Fruit fly (Drosophila melanogaster) whole organism, embryonic: ENCODE measurements around the gene Mvd.
A peak's percentile ranks its signal among the peaks of the same experiment; 100 is the strongest.

Experiments used
- Atf-2 ChIP-seq: fragments of 200-800 bp; sonication (Bioruptor generic); optimal IDR thresholded peaks from 2 replicates; lab custom pipeline; 2016; ENCODE audit warnings: missing biosample characterization, missing genetic modification characterization
- Atf3 ChIP-seq: fragments of 200-800 bp; sonication (Bioruptor generic); optimal IDR thresholded peaks from 3 replicates; lab custom pipeline; 2016; ENCODE audit warnings: missing biosample characterization, missing genetic modification characterization
- CG12236 ChIP-seq: fragments of 200-800 bp; sonication (Bioruptor generic); optimal IDR thresholded peaks from 2 replicates; lab custom pipeline; 2016; ENCODE audit warnings: missing biosample characterization, missing genetic modification characterization
- CG12744 ChIP-seq: fragments of 200-800 bp; sonication (Bioruptor generic); optimal IDR thresholded peaks from 2 replicates; lab custom pipeline; 2016; ENCODE audit warnings: missing biosample characterization, missing genetic modification characterization
- CG13424 ChIP-seq: fragments of 200-800 bp; sonication (Bioruptor generic); optimal IDR thresholded peaks from 2 replicates; lab custom pipeline; 2019; ENCODE audit warnings: missing biosample characterization, mild to moderate bottlenecking, missing genetic modification characterization, moderate library complexity
- CG14014 ChIP-seq: fragments of 200-800 bp; sonication (Bioruptor generic); IDR thresholded peaks from 2 replicates; pipeline ENCODE4 v1.3.6; 2022; ENCODE audit warnings: missing biosample characterization, missing genetic modification characterization
- CG14667 ChIP-seq: fragments of 200-800 bp; sonication (Bioruptor generic); IDR thresholded peaks from 2 replicates; pipeline ENCODE4 v1.3.6; 2022; ENCODE audit warnings: missing biosample characterization, missing genetic modification characterization
- CG15514 ChIP-seq: fragments of 200-800 bp; sonication (Bioruptor generic); optimal IDR thresholded peaks from 3 replicates; lab custom pipeline; 2017; ENCODE audit warnings: missing biosample characterization, missing genetic modification characterization, mild to moderate bottlenecking, moderate library complexity, missing genetic modification reagents
- CG1647 ChIP-seq: fragments of 200-800 bp; sonication (Bioruptor generic); optimal IDR thresholded peaks from 3 replicates; lab custom pipeline; 2016; ENCODE audit warnings: missing biosample characterization, missing genetic modification characterization
- CG16779 ChIP-seq: fragments of 200-800 bp; sonication (Bioruptor generic); IDR thresholded peaks from 2 replicates; pipeline ENCODE4 v1.3.6; 2022; ENCODE audit warnings: missing biosample characterization, missing genetic modification characterization
- CG16815 ChIP-seq: fragments of 200-800 bp; sonication (Bioruptor generic); optimal IDR thresholded peaks from 3 replicates; lab custom pipeline; 2017; ENCODE audit warnings: missing biosample characterization, mild to moderate bottlenecking, missing genetic modification characterization
- CG16863 ChIP-seq: fragments of 200-800 bp; sonication (Bioruptor generic); optimal IDR thresholded peaks from 3 replicates; lab custom pipeline; 2016; ENCODE audit warnings: missing biosample characterization, missing genetic modification characterization
- CG17802 ChIP-seq: fragments of 200-800 bp; sonication (Bioruptor generic); optimal IDR thresholded peaks from 2 replicates; lab custom pipeline; 2018; ENCODE audit warnings: missing biosample characterization, mild to moderate bottlenecking, missing genetic modification characterization, moderate library complexity
- CG2678 ChIP-seq: fragments of 200-800 bp; sonication (Bioruptor generic); optimal IDR thresholded peaks from 3 replicates; lab custom pipeline; 2019; ENCODE audit warnings: missing biosample characterization, mild to moderate bottlenecking, missing genetic modification characterization, moderate library complexity
- CG2875 ChIP-seq: fragments of 200-800 bp; sonication (Bioruptor generic); optimal IDR thresholded peaks from 2 replicates; lab custom pipeline; 2017; ENCODE audit warnings: missing biosample characterization, mild to moderate bottlenecking, missing genetic modification characterization, missing genetic modification reagents
- CG32772 ChIP-seq: fragments of 200-800 bp; sonication (Bioruptor generic); IDR thresholded peaks from 2 replicates; pipeline ENCODE4 v1.3.6; 2022; ENCODE audit warnings: missing biosample characterization, missing genetic modification characterization
- CG34224 ChIP-seq: fragments of 200-800 bp; sonication (Bioruptor generic); IDR thresholded peaks from 3 replicates; pipeline ENCODE4 v1.3.6; 2022; ENCODE audit warnings: missing biosample characterization, missing genetic modification characterization; ENCODE audit not compliant: partially characterized antibody
- CG3726 ChIP-seq: fragments of 200-800 bp; sonication (Bioruptor generic); IDR thresholded peaks from 3 replicates; pipeline ENCODE4, ENCODE4 v1.3.6; 2022; ENCODE audit warnings: missing biosample characterization, missing genetic modification characterization
- CG4360 ChIP-seq: fragments of 200-800 bp; sonication (Bioruptor generic); IDR thresholded peaks from 2 replicates; pipeline ENCODE4 v1.3.6; 2022; ENCODE audit warnings: missing biosample characterization, missing genetic modification characterization
- CG43689 ChIP-seq: fragments of 200-800 bp; sonication (Bioruptor generic); IDR thresholded peaks from 2 replicates; pipeline ENCODE4 v1.3.6; 2022; ENCODE audit warnings: missing biosample characterization, missing genetic modification characterization
- CG6689 ChIP-seq: fragments of 200-800 bp; sonication (Bioruptor generic); IDR thresholded peaks from 2 replicates; pipeline ENCODE4 v1.3.6; 2022; ENCODE audit warnings: missing biosample characterization, missing genetic modification characterization
- CG7987 ChIP-seq: fragments of 200-800 bp; sonication (Bioruptor generic); optimal IDR thresholded peaks from 2 replicates; lab custom pipeline; 2018; ENCODE audit warnings: missing biosample characterization, mild to moderate bottlenecking, missing genetic modification characterization, moderate library complexity
- Dad ChIP-seq: fragments of 200-800 bp; sonication (Bioruptor generic); optimal IDR thresholded peaks from 3 replicates; lab custom pipeline; 2016; ENCODE audit warnings: missing biosample characterization, missing genetic modification characterization
- Ets97D ChIP-seq: fragments of 200-800 bp; sonication (Bioruptor generic); optimal IDR thresholded peaks from 3 replicates; lab custom pipeline; 2016; ENCODE audit warnings: missing biosample characterization, missing genetic modification characterization
- GATAe ChIP-seq: fragments of 200-800 bp; sonication (Bioruptor generic); conservative IDR thresholded peaks from 2 replicates; pipeline ENCODE4 v1.3.6; 2022; ENCODE audit warnings: missing biosample characterization, missing genetic modification characterization
- Hr51 ChIP-seq, 2 experiments: fragments of 200-800 bp; sonication (Bioruptor generic); optimal IDR thresholded peaks; 2 replicates in 1 of 2; 3 replicates in 1 of 2; lab custom pipeline; 2016 to 2018; ENCODE audit warnings: missing biosample characterization in 2 of 2, missing genetic modification characterization in 2 of 2, mild to moderate bottlenecking in 1 of 2, moderate library complexity in 1 of 2
- Hr78 ChIP-seq, 2 experiments: fragments of 200-800 bp in 1 of 2; fragments of >200 bp in 1 of 2; sonication (Bioruptor generic) in 1 of 2; optimal IDR thresholded peaks; 2 replicates each; lab custom pipeline; 2017 to 2019; ENCODE audit warnings: missing biosample characterization in 2 of 2, missing genetic modification characterization in 2 of 2, mild to moderate bottlenecking in 1 of 2, moderate library complexity in 1 of 2
- Hsf ChIP-seq: fragments of 200-800 bp; sonication (Bioruptor generic); optimal IDR thresholded peaks from 3 replicates; lab custom pipeline; 2016; ENCODE audit warnings: missing biosample characterization, missing genetic modification characterization
- MTF-1 ChIP-seq: fragments of 200-800 bp; sonication (Bioruptor generic); optimal IDR thresholded peaks from 2 replicates; lab custom pipeline; 2018; ENCODE audit warnings: missing biosample characterization, mild to moderate bottlenecking, missing genetic modification characterization, borderline replicate concordance
- Mrtf ChIP-seq: fragments of 200-800 bp; sonication (Bioruptor generic); IDR thresholded peaks from 3 replicates; pipeline ENCODE4 v1.3.6; 2022; ENCODE audit warnings: missing biosample characterization, missing genetic modification characterization
- NK7.1 ChIP-seq: fragments of 200-800 bp; sonication (Bioruptor generic); optimal IDR thresholded peaks from 3 replicates; lab custom pipeline; 2016; ENCODE audit warnings: missing biosample characterization, missing genetic modification characterization
- Ssrp ChIP-seq: fragments of 200-800 bp; sonication (Bioruptor generic); optimal IDR thresholded peaks from 2 replicates; lab custom pipeline; 2018; ENCODE audit warnings: missing biosample characterization, mild to moderate bottlenecking, missing genetic modification characterization, moderate library complexity
- ac ChIP-seq: fragments of 200-800 bp; sonication (Bioruptor generic); optimal IDR thresholded peaks from 3 replicates; lab custom pipeline; 2017; ENCODE audit warnings: missing biosample characterization, mild to moderate bottlenecking, missing genetic modification characterization
- caup ChIP-seq: fragments of 200-800 bp; sonication (Bioruptor generic); optimal IDR thresholded peaks from 3 replicates; lab custom pipeline; 2017; ENCODE audit warnings: missing biosample characterization, mild to moderate bottlenecking, missing genetic modification characterization, moderate library complexity; ENCODE audit not compliant: severe bottlenecking
- corto ChIP-seq: fragments of 200-800 bp; sonication (Bioruptor generic); optimal IDR thresholded peaks from 2 replicates; lab custom pipeline; 2016; ENCODE audit warnings: missing biosample characterization, mild to moderate bottlenecking, missing genetic modification characterization, moderate library complexity
- disco-r ChIP-seq: fragments of 200-800 bp; sonication (Bioruptor generic); optimal IDR thresholded peaks from 2 replicates; lab custom pipeline; 2016; ENCODE audit warnings: missing biosample characterization, missing genetic modification characterization
- gcm2 ChIP-seq: fragments of 200-800 bp; sonication (Bioruptor generic); optimal IDR thresholded peaks from 2 replicates; lab custom pipeline; 2016; ENCODE audit warnings: missing biosample characterization, missing genetic modification characterization
- gem ChIP-seq: fragments of 200-800 bp; sonication (Bioruptor generic); optimal IDR thresholded peaks from 2 replicates; lab custom pipeline; 2019; ENCODE audit warnings: missing biosample characterization, mild to moderate bottlenecking, missing genetic modification characterization, moderate library complexity
- grau ChIP-seq: fragments of 200-800 bp; optimal IDR thresholded peaks from 3 replicates; lab custom pipeline; 2019; ENCODE audit warnings: missing biosample characterization, mild to moderate bottlenecking, missing genetic modification characterization, moderate library complexity
- gsb-n ChIP-seq: fragments of 200-800 bp; sonication (Bioruptor generic); optimal IDR thresholded peaks from 3 replicates; lab custom pipeline; 2018; ENCODE audit warnings: missing biosample characterization, mild to moderate bottlenecking, missing genetic modification characterization
- ham ChIP-seq: fragments of 200-800 bp; sonication (Bioruptor generic); IDR thresholded peaks from 2 replicates; pipeline ENCODE4 v1.3.6; 2022; ENCODE audit warnings: missing biosample characterization, missing genetic modification characterization
- inv ChIP-seq: fragments of 200-800 bp; sonication (Bioruptor generic); IDR thresholded peaks from 2 replicates; pipeline ENCODE4 v1.3.6; 2022; ENCODE audit warnings: missing biosample characterization, missing genetic modification characterization; ENCODE audit not compliant: partially characterized antibody
- lov ChIP-seq, 2 experiments: fragments of 200-800 bp in 1 of 2; fragments of >200 bp in 1 of 2; sonication (Bioruptor generic) in 1 of 2; IDR thresholded peaks in 1 of 2; optimal IDR thresholded peaks in 1 of 2; 2 replicates in 1 of 2; 3 replicates in 1 of 2; pipeline versions ENCODE4 v1.3.6 to Lab custom; 2017 to 2022; ENCODE audit warnings: missing biosample characterization in 1 of 2, missing genetic modification characterization in 1 of 2
- nom ChIP-seq: fragments of 200-800 bp; sonication (Bioruptor generic); optimal IDR thresholded peaks from 2 replicates; lab custom pipeline; 2017; ENCODE audit warnings: missing biosample characterization, missing genetic modification characterization, mild to moderate bottlenecking, moderate library complexity, missing genetic modification reagents
- repo ChIP-seq: fragments of 200-800 bp; sonication (Bioruptor generic); optimal IDR thresholded peaks from 2 replicates; lab custom pipeline; 2016; ENCODE audit warnings: missing biosample characterization, missing genetic modification characterization
- row ChIP-seq: fragments of 200-800 bp; sonication (Bioruptor generic); IDR thresholded peaks from 3 replicates; pipeline ENCODE4 v1.3.6; 2022; ENCODE audit warnings: missing biosample characterization, missing genetic modification characterization
- run ChIP-seq: fragments of 200-800 bp; sonication (Bioruptor generic); optimal IDR thresholded peaks from 3 replicates; lab custom pipeline; 2018; ENCODE audit warnings: missing biosample characterization, mild to moderate bottlenecking, missing genetic modification characterization
- sens ChIP-seq: fragments of 200-800 bp; sonication (Bioruptor generic); peaks from one replicate; lab custom pipeline; 2016; ENCODE audit warnings: missing biosample characterization, missing genetic modification characterization
- trem ChIP-seq: fragments of 200-800 bp; optimal IDR thresholded peaks from 3 replicates; lab custom pipeline; 2019; ENCODE audit warnings: missing biosample characterization, mild to moderate bottlenecking, missing genetic modification characterization, moderate library complexity

The Mvd gene

dm6 chrX:15738890-15739550 is 9.9 kb upstream of the Mvd start, which contains the start of the genes CG11679 and CG8206 (continued):
- TF ChIP-seq Atf3 (GFP tag; lab: Kevin White, UChicago) = no peak
- peak; percentile 55 for TF ChIP-seq grau
- peak; percentile 31 for TF ChIP-seq Atf-2 (GFP tag; lab: Kevin White, UChicago)
- peak; percentile 36; the same call in 1 of the 2 replicates for TF ChIP-seq inv (GFP tag; lab: Robert Waterston, UW)
- peak; percentile 53 for TF ChIP-seq gem (tag; lab: Kevin White, UChicago)
- no peak for TF ChIP-seq corto (GFP tag; lab: Kevin White, UChicago)
- TF ChIP-seq CG16815 (GFP tag; lab: Kevin White, UChicago) = no peak
- TF ChIP-seq CG1647 (GFP tag; lab: Kevin White, UChicago) = no peak
- 0 out of 2 replicates have a peak, but pooled peaks have one; percentile 30 for TF ChIP-seq CG32772 (GFP tag; lab: Robert Waterston, UW)
- peak; percentile 2 for TF ChIP-seq Hsf (GFP tag; lab: Kevin White, UChicago)
- no peak for TF ChIP-seq CG12236 (GFP tag; lab: Kevin White, UChicago)
- TF ChIP-seq Mrtf (GFP tag; lab: Robert Waterston, UW) = no peak
- TF ChIP-seq CG16863 = no peak
- peak; percentile 56 for TF ChIP-seq CG13424
- TF ChIP-seq CG14667 (GFP tag; lab: Robert Waterston, UW) = no peak
- no peak for TF ChIP-seq GATAe (GFP tag; lab: Robert Waterston, UW)
- no peak for TF ChIP-seq lov (optimal IDR thresholded peaks at IDR 0.05; lab: Kevin White, UChicago)
- TF ChIP-seq lov (GFP tag; IDR thresholded peaks at IDR 0.05; lab: Robert Waterston, UW) = no peak
- peak; percentile 26; the same call in 1 of the 2 replicates for TF ChIP-seq CG14014 (GFP tag; lab: Robert Waterston, UW)
- no peak for TF ChIP-seq CG34224 (GFP tag; lab: Robert Waterston, UW)
- TF ChIP-seq CG43689 (GFP tag; lab: Robert Waterston, UW) = no peak
- TF ChIP-seq MTF-1 (GFP tag; lab: Kevin White, UChicago) = no peak
- no peak for TF ChIP-seq ac (GFP tag; lab: Kevin White, UChicago)
- TF ChIP-seq Hr78 (GFP tag; optimal IDR thresholded peaks at IDR 0.05; lab: Kevin White, UChicago) = no peak
- TF ChIP-seq gsb-n (tag; lab: Kevin White, UChicago) = no peak
- TF ChIP-seq gcm2 (GFP tag; lab: Kevin White, UChicago) = no peak
- peak; percentile 90 for TF ChIP-seq CG15514 (GFP tag; lab: Kevin White, UChicago)
- no peak for TF ChIP-seq caup (GFP tag; lab: Kevin White, UChicago)
- TF ChIP-seq Ets97D (GFP tag; lab: Kevin White, UChicago) = peak; percentile 22
- no peak for TF ChIP-seq disco-r (GFP tag; lab: Kevin White, UChicago)
- TF ChIP-seq trem = peak; percentile 49
- no peak for TF ChIP-seq CG2875
- no peak for TF ChIP-seq NK7.1 (GFP tag; lab: Kevin White, UChicago)
- TF ChIP-seq row (GFP tag; lab: Robert Waterston, UW) = peak; percentile 89
- no peak for TF ChIP-seq Hr51 (GFP tag; optimal IDR thresholded peaks at IDR 0.05; lab: Kevin White, UChicago)
- no peak for TF ChIP-seq CG17802 (tag; lab: Kevin White, UChicago)
- TF ChIP-seq CG6689 (GFP tag; lab: Robert Waterston, UW) = peak; percentile 55
- no peak for TF ChIP-seq CG7987
- TF ChIP-seq CG16779 (GFP tag; lab: Robert Waterston, UW) = no peak
- TF ChIP-seq CG4360 (GFP tag; lab: Robert Waterston, UW) = no peak
- no peak for TF ChIP-seq run (tag; lab: Kevin White, UChicago)
- TF ChIP-seq Dad (GFP tag; lab: Kevin White, UChicago) = peak; percentile 27
- TF ChIP-seq CG2678 (tag; lab: Kevin White, UChicago) = peak; percentile 60
- TF ChIP-seq Ssrp = no peak
- no peak for TF ChIP-seq CG12744 (GFP tag; lab: Kevin White, UChicago)
- TF ChIP-seq CG3726 (GFP tag; lab: Robert Waterston, UW) = no peak
- TF ChIP-seq nom = no peak
- TF ChIP-seq sens (GFP tag; lab: Kevin White, UChicago) = peak; percentile 78
- TF ChIP-seq repo (GFP tag; lab: Kevin White, UChicago) = no peak
- TF ChIP-seq ham = no peak
